Fruit fly (Drosophila melanogaster) whole organism, embryonic: ENCODE measurements around the gene CG15330.

Experiments used
- Ada2b ChIP-seq: fragments of 200-800 bp; sonication (Bioruptor generic); IDR thresholded peaks from 2 replicates; pipeline ENCODE4 v1.3.6; 2022; ENCODE audit warnings: missing biosample characterization, missing genetic modification characterization
- BtbVII ChIP-seq: fragments of 200-800 bp; sonication (Bioruptor generic); optimal IDR thresholded peaks from 3 replicates; lab custom pipeline; 2017; ENCODE audit warnings: missing biosample characterization, mild to moderate bottlenecking, missing genetic modification characterization
- CG12299 ChIP-seq: fragments of 200-800 bp; sonication (Bioruptor generic); optimal IDR thresholded peaks from 2 replicates; lab custom pipeline; 2018; ENCODE audit warnings: missing biosample characterization, mild to moderate bottlenecking, missing genetic modification characterization
- CG13624 ChIP-seq: fragments of 200-800 bp; sonication (Bioruptor generic); optimal IDR thresholded peaks from 2 replicates; lab custom pipeline; 2016; ENCODE audit warnings: missing biosample characterization, missing genetic modification characterization
- CG14965 ChIP-seq: fragments of 200-800 bp; sonication (Bioruptor generic); optimal IDR thresholded peaks from 2 replicates; lab custom pipeline; 2016; ENCODE audit warnings: missing biosample characterization, missing genetic modification characterization, borderline replicate concordance
- CG15269 ChIP-seq: fragments of 200-800 bp; sonication (Bioruptor generic); optimal IDR thresholded peaks from 2 replicates; lab custom pipeline; 2018; ENCODE audit warnings: missing biosample characterization, mild to moderate bottlenecking, missing genetic modification characterization, moderate library complexity
- CG17186 ChIP-seq: fragments of 200-800 bp; sonication (Bioruptor generic); optimal IDR thresholded peaks from 3 replicates; lab custom pipeline; 2017; ENCODE audit warnings: missing biosample characterization, missing genetic modification reagents, missing genetic modification characterization
- CG17359 ChIP-seq: fragments of 200-800 bp; sonication (Bioruptor generic); optimal IDR thresholded peaks from 3 replicates; lab custom pipeline; 2018; ENCODE audit warnings: missing biosample characterization, mild to moderate bottlenecking, missing genetic modification characterization, moderate library complexity
- CG17802 ChIP-seq: fragments of 200-800 bp; sonication (Bioruptor generic); optimal IDR thresholded peaks from 2 replicates; lab custom pipeline; 2018; ENCODE audit warnings: missing biosample characterization, mild to moderate bottlenecking, missing genetic modification characterization, moderate library complexity
- CG18262 ChIP-seq: fragments of 200-800 bp; optimal IDR thresholded peaks from 3 replicates; lab custom pipeline; 2019; ENCODE audit warnings: missing biosample characterization, mild to moderate bottlenecking, missing genetic modification characterization, moderate library complexity
- CG18476 ChIP-seq: fragments of 200-800 bp; sonication (Bioruptor generic); optimal IDR thresholded peaks from 2 replicates; lab custom pipeline; 2016; ENCODE audit warnings: missing biosample characterization, mild to moderate bottlenecking, missing genetic modification characterization
- CG2129 ChIP-seq: fragments of 200-800 bp; sonication (Bioruptor generic); IDR thresholded peaks from 2 replicates; pipeline ENCODE4 v1.3.6; 2022; ENCODE audit warnings: missing biosample characterization, missing genetic modification characterization; ENCODE audit not compliant: partially characterized antibody
- CG2202 ChIP-seq: fragments of 200-800 bp; sonication (Bioruptor generic); optimal IDR thresholded peaks from 2 replicates; lab custom pipeline; 2018; ENCODE audit warnings: missing biosample characterization, mild to moderate bottlenecking, missing genetic modification characterization
- CG30403 ChIP-seq: fragments of 200-800 bp; sonication (Bioruptor generic); optimal IDR thresholded peaks from 3 replicates; lab custom pipeline; 2016; ENCODE audit warnings: missing biosample characterization, missing genetic modification characterization
- CG4854 ChIP-seq: fragments of 200-800 bp; sonication (Bioruptor generic); optimal IDR thresholded peaks from 2 replicates; lab custom pipeline; 2016; ENCODE audit warnings: missing biosample characterization, missing genetic modification characterization, inconsistent platforms
- CG6813 ChIP-seq: fragments of 200-800 bp; sonication (Bioruptor generic); optimal IDR thresholded peaks from 2 replicates; lab custom pipeline; 2017; ENCODE audit warnings: missing biosample characterization, missing genetic modification characterization, mild to moderate bottlenecking, moderate library complexity, missing genetic modification reagents
- CG7556 ChIP-seq: fragments of 200-800 bp; sonication (Bioruptor generic); optimal IDR thresholded peaks from 2 replicates; lab custom pipeline; 2017; ENCODE audit warnings: missing biosample characterization, mild to moderate bottlenecking, missing genetic modification characterization
- CG8359 ChIP-seq: fragments of 200-800 bp; sonication (Bioruptor generic); optimal IDR thresholded peaks from 2 replicates; lab custom pipeline; 2017; ENCODE audit warnings: missing biosample characterization, mild to moderate bottlenecking, missing genetic modification characterization, borderline replicate concordance
- CG9215 ChIP-seq: fragments of 200-800 bp; sonication (Bioruptor generic); IDR thresholded peaks from 2 replicates; pipeline ENCODE4 v1.3.6; 2022; ENCODE audit warnings: missing biosample characterization, missing genetic modification characterization
- CG9727 ChIP-seq: fragments of 200-800 bp; sonication (Bioruptor generic); optimal IDR thresholded peaks from 3 replicates; lab custom pipeline; 2017; ENCODE audit warnings: missing biosample characterization, mild to moderate bottlenecking, missing genetic modification characterization
- Camta ChIP-seq: fragments of 200-800 bp; sonication (Bioruptor generic); optimal IDR thresholded peaks from 2 replicates; lab custom pipeline; 2016; ENCODE audit warnings: missing biosample characterization, missing genetic modification characterization
- Dfd ChIP-seq, 2 experiments: fragments of >200 bp; optimal IDR thresholded peaks; 2 replicates each; lab custom pipeline; 2017; ENCODE audit warnings: missing biosample characterization in 2 of 2, missing genetic modification characterization in 2 of 2
- E2f1 ChIP-seq: fragments of 200-800 bp; sonication (Bioruptor generic); IDR thresholded peaks from 2 replicates; pipeline ENCODE4 v1.3.6; 2022; ENCODE audit warnings: missing biosample characterization, missing genetic modification characterization
- H15 ChIP-seq: fragments of 200-800 bp; sonication (Bioruptor generic); IDR thresholded peaks from 3 replicates; pipeline ENCODE4 v1.3.6; 2022; ENCODE audit warnings: missing biosample characterization, missing genetic modification characterization
- Hsf ChIP-seq: fragments of 200-800 bp; sonication (Bioruptor generic); optimal IDR thresholded peaks from 3 replicates; lab custom pipeline; 2016; ENCODE audit warnings: missing biosample characterization, missing genetic modification characterization
- NC2α ChIP-seq: fragments of 200-800 bp; sonication (Bioruptor generic); optimal IDR thresholded peaks from 2 replicates; lab custom pipeline; 2016; ENCODE audit warnings: missing biosample characterization, missing genetic modification characterization
- Nf-YC ChIP-seq: fragments of 200-800 bp; optimal IDR thresholded peaks from 3 replicates; lab custom pipeline; 2019; ENCODE audit warnings: missing biosample characterization, mild to moderate bottlenecking, missing genetic modification characterization, moderate library complexity
- Side ChIP-seq: fragments of 200-800 bp; sonication (Bioruptor generic); optimal IDR thresholded peaks from 2 replicates; lab custom pipeline; 2016; ENCODE audit warnings: missing biosample characterization, missing genetic modification characterization
- ac ChIP-seq: fragments of 200-800 bp; sonication (Bioruptor generic); optimal IDR thresholded peaks from 3 replicates; lab custom pipeline; 2017; ENCODE audit warnings: missing biosample characterization, mild to moderate bottlenecking, missing genetic modification characterization
- ap ChIP-seq: fragments of 200-800 bp; sonication (Bioruptor generic); IDR thresholded peaks from 2 replicates; pipeline ENCODE4 v1.3.6; 2022; ENCODE audit warnings: missing biosample characterization, missing genetic modification characterization
- croc ChIP-seq: fragments of 200-800 bp; sonication (Bioruptor generic); conservative IDR thresholded peaks from 3 replicates; pipeline ENCODE4 v1.3.6; 2022; ENCODE audit warnings: missing biosample characterization, missing genetic modification characterization
- dysf ChIP-seq: fragments of 200-800 bp; sonication (Bioruptor generic); IDR thresholded peaks from 3 replicates; pipeline ENCODE4 v1.3.6; 2022; ENCODE audit warnings: missing biosample characterization, missing genetic modification characterization
- emc ChIP-seq: fragments of 200-800 bp; sonication (Bioruptor generic); optimal IDR thresholded peaks from 2 replicates; lab custom pipeline; 2016; ENCODE audit warnings: missing biosample characterization, missing genetic modification characterization
- exex ChIP-seq: fragments of 200-800 bp; sonication (Bioruptor generic); optimal IDR thresholded peaks from 4 replicates; lab custom pipeline; 2018; ENCODE audit warnings: missing biosample characterization, mild to moderate bottlenecking, missing genetic modification characterization, moderate library complexity
- fd64A ChIP-seq: fragments of 200-800 bp; sonication (Bioruptor generic); optimal IDR thresholded peaks from 3 replicates; lab custom pipeline; 2018; ENCODE audit warnings: missing biosample characterization, mild to moderate bottlenecking, missing genetic modification characterization
- ham ChIP-seq: fragments of 200-800 bp; sonication (Bioruptor generic); IDR thresholded peaks from 2 replicates; pipeline ENCODE4 v1.3.6; 2022; ENCODE audit warnings: missing biosample characterization, missing genetic modification characterization
- lbe ChIP-seq: fragments of 200-800 bp; sonication (Bioruptor generic); optimal IDR thresholded peaks from 2 replicates; lab custom pipeline; 2016; ENCODE audit warnings: missing biosample characterization, mild to moderate bottlenecking, missing genetic modification characterization
- luna ChIP-seq: fragments of 200-800 bp; sonication (Bioruptor generic); optimal IDR thresholded peaks from 2 replicates; lab custom pipeline; 2016; ENCODE audit warnings: missing biosample characterization, missing genetic modification characterization
- mirr ChIP-seq: fragments of 200-800 bp; sonication (Bioruptor generic); optimal IDR thresholded peaks from 3 replicates; lab custom pipeline; 2018; ENCODE audit warnings: missing biosample characterization, mild to moderate bottlenecking, missing genetic modification characterization
- otp ChIP-seq: fragments of 200-800 bp; sonication (Bioruptor generic); IDR thresholded peaks from 3 replicates; pipeline ENCODE4, ENCODE4 v1.3.6; 2022; ENCODE audit warnings: missing biosample characterization, missing genetic modification characterization
- pfk ChIP-seq: fragments of 200-800 bp; sonication (Bioruptor generic); optimal IDR thresholded peaks from 2 replicates; lab custom pipeline; 2018; ENCODE audit warnings: missing biosample characterization, mild to moderate bottlenecking, missing genetic modification characterization, moderate library complexity
- pho ChIP-seq: fragments of 200-800 bp; sonication (Bioruptor generic); optimal IDR thresholded peaks from 2 replicates; lab custom pipeline; 2016; ENCODE audit warnings: missing biosample characterization, missing genetic modification characterization
- salm ChIP-seq: fragments of 200-800 bp; sonication (Bioruptor generic); optimal IDR thresholded peaks from 2 replicates; lab custom pipeline; 2018; ENCODE audit warnings: missing biosample characterization, mild to moderate bottlenecking, missing genetic modification characterization
- sens ChIP-seq: fragments of 200-800 bp; sonication (Bioruptor generic); peaks from one replicate; lab custom pipeline; 2016; ENCODE audit warnings: missing biosample characterization, missing genetic modification characterization
- sima ChIP-seq: fragments of 200-800 bp; sonication (Bioruptor generic); optimal IDR thresholded peaks from 2 replicates; lab custom pipeline; 2016; ENCODE audit warnings: missing biosample characterization, missing genetic modification characterization
- stwl ChIP-seq: fragments of 200-800 bp; sonication (Bioruptor generic); optimal IDR thresholded peaks from 3 replicates; lab custom pipeline; 2018; ENCODE audit warnings: missing biosample characterization, mild to moderate bottlenecking, missing genetic modification characterization, moderate library complexity
- sug ChIP-seq: fragments of 200-800 bp; optimal IDR thresholded peaks from 2 replicates; lab custom pipeline; 2019; ENCODE audit warnings: missing biosample characterization, mild to moderate bottlenecking, missing genetic modification characterization, moderate library complexity
- tgo ChIP-seq: fragments of 200-800 bp; sonication (Bioruptor generic); IDR thresholded peaks from 3 replicates; pipeline ENCODE4 v1.3.6; 2022; ENCODE audit warnings: missing biosample characterization, missing genetic modification characterization
- tin ChIP-seq: fragments of 200-800 bp; sonication (Bioruptor generic); optimal IDR thresholded peaks from 3 replicates; lab custom pipeline; 2016; ENCODE audit warnings: missing biosample characterization, missing genetic modification characterization
- tio ChIP-seq: fragments of 200-800 bp; sonication (Bioruptor generic); optimal IDR thresholded peaks from 2 replicates; lab custom pipeline; 2017; ENCODE audit warnings: missing biosample characterization, missing genetic modification characterization, inconsistent platforms
- wdn ChIP-seq: fragments of 200-800 bp; sonication (Bioruptor generic); IDR thresholded peaks from 2 replicates; pipeline ENCODE4 v1.3.6; 2022; ENCODE audit warnings: missing biosample characterization, missing genetic modification characterization

The CG15330 gene

dm6 chrX:7911983-7912630 lies 43.8 kb upstream of the CG15330 start, which contains the start of gene snz (continued):
- TF ChIP-seq CG12299 (no peak), CG2129 (peak; percentile 29; the same call in 1 of the 2 replicates), ac (GFP tag; lab: Kevin White, UChicago) (no peak), mirr (peak; percentile 83), CG4854 (GFP tag; lab: Kevin White, UChicago) (no peak), dysf (GFP tag; lab: Robert Waterston, UW) (no peak), CG17186 (peak; percentile 51), wdn (no peak), CG6813 (GFP tag; lab: Kevin White, UChicago) (no peak), CG13624 (GFP tag; lab: Kevin White, UChicago) (peak; percentile 47), Side (GFP tag; lab: Kevin White, UChicago) (no peak), Ada2b (GFP tag; lab: Robert Waterston, UW) (no peak), CG18476 (GFP tag; lab: Kevin White, UChicago) (no peak), CG17802 (no peak), exex (tag; lab: Kevin White, UChicago) (peak; percentile 68), pho (GFP tag; lab: Kevin White, UChicago) (no peak), tin (GFP tag; lab: Kevin White, UChicago) (no peak), CG17359 (tag; lab: Kevin White, UChicago) (no peak), croc (GFP tag; lab: Robert Waterston, UW) (no peak), otp (GFP tag; lab: Robert Waterston, UW) (no peak), CG9727 (no peak), Nf-YC (tag; lab: Kevin White, UChicago) (peak; percentile 50), sens (peak; percentile 70), E2f1 (no peak), CG30403 (GFP tag; lab: Kevin White, UChicago) (no peak), stwl (peak; percentile 49), Dfd (GFP tag; optimal IDR thresholded peaks at IDR 0.05; lab: Kevin White, UChicago) (no peak), sima (GFP tag; lab: Kevin White, UChicago) (no peak), salm (tag; lab: Kevin White, UChicago) (no peak), Camta (GFP tag; lab: Kevin White, UChicago) (no peak), sug (tag; lab: Kevin White, UChicago) (peak; percentile 77), CG15269 (tag; lab: Kevin White, UChicago) (no peak), Hsf (GFP tag; lab: Kevin White, UChicago) (no peak), ham (no peak), tgo (no peak), BtbVII (GFP tag; lab: Kevin White, UChicago) (peak; percentile 55), CG8359 (GFP tag; lab: Kevin White, UChicago) (no peak), ap (GFP tag; lab: Robert Waterston, UW) (no peak), CG9215 (GFP tag; lab: Robert Waterston, UW) (no peak), tio (no peak), NC2α (GFP tag; lab: Kevin White, UChicago) (no peak), lbe (GFP tag; lab: Kevin White, UChicago) (no peak), CG14965 (no peak), CG18262 (tag; lab: Kevin White, UChicago) (no peak), luna (GFP tag; lab: Kevin White, UChicago) (no peak), fd64A (GFP tag; lab: Kevin White, UChicago) (no peak), pfk (GFP tag; lab: Kevin White, UChicago) (peak; percentile 67), CG7556 (GFP tag; lab: Kevin White, UChicago) (no peak), emc (GFP tag; lab: Kevin White, UChicago) (no peak), CG2202 (tag; lab: Kevin White, UChicago) (no peak), H15 (GFP tag; lab: Robert Waterston, UW) (no peak)
